Worm (Caenorhabditis elegans) whole organism, early embryonic: ENCODE measurements around the gene str-196.

ENCODE experiments used
- ama-1 ChIP-seq: fragments of 150-350 bp; optimal IDR thresholded peaks from 2 replicates; lab custom pipeline; 2014
- ceh-36 ChIP-seq: sonication (generic microtip); optimal IDR thresholded peaks from 2 replicates; lab custom pipeline; 2016; ENCODE audit warnings: missing genetic modification characterization, inconsistent platforms, missing compliant biosample characterization
- ets-7 ChIP-seq: sonication (generic microtip); optimal IDR thresholded peaks from 2 replicates; lab custom pipeline; 2016; ENCODE audit warnings: missing genotype, missing genetic modification characterization, missing compliant biosample characterization
- hnd-1 ChIP-seq: sonication (generic microtip); optimal IDR thresholded peaks from 2 replicates; lab custom pipeline; 2016; ENCODE audit warnings: missing genetic modification characterization, missing compliant biosample characterization
- pes-1 ChIP-seq: fragments of 200-800 bp; sonication (Bioruptor generic); IDR thresholded peaks from 2 replicates; pipeline ENCODE4 v1.3.6; 2022; ENCODE audit warnings: missing genetic modification reagents, missing genetic modification characterization, missing compliant biosample characterization

- no peak for TF ChIP-seq hnd-1 (tag; lab: Kevin White, UChicago)
- no peak for TF ChIP-seq ceh-36
- TF ChIP-seq ets-7 (tag; lab: Kevin White, UChicago) = no peak
- TF ChIP-seq pes-1 (GFP tag; lab: Robert Waterston, UW) = no peak
- TF ChIP-seq ama-1 (lab: Kevin White, UChicago) = no peak
Observed at ce11 chrV:534176-534575, 42.6 kb downstream of the str-196 start, which contains the start of gene nhr-132.
